Fruit fly (Drosophila melanogaster) S2 (cell line): Measurements from ENCODE around the gene CG34307.

Experiments
- CG8478 ChIP-seq: fragments of >200 bp; optimal IDR thresholded peaks from 2 replicates; lab custom pipeline; 2018
- CTCF ChIP-seq, 2 experiments: fragments of >200 bp; optimal IDR thresholded peaks; 2 replicates each; lab custom pipeline; 2018

DNA sequence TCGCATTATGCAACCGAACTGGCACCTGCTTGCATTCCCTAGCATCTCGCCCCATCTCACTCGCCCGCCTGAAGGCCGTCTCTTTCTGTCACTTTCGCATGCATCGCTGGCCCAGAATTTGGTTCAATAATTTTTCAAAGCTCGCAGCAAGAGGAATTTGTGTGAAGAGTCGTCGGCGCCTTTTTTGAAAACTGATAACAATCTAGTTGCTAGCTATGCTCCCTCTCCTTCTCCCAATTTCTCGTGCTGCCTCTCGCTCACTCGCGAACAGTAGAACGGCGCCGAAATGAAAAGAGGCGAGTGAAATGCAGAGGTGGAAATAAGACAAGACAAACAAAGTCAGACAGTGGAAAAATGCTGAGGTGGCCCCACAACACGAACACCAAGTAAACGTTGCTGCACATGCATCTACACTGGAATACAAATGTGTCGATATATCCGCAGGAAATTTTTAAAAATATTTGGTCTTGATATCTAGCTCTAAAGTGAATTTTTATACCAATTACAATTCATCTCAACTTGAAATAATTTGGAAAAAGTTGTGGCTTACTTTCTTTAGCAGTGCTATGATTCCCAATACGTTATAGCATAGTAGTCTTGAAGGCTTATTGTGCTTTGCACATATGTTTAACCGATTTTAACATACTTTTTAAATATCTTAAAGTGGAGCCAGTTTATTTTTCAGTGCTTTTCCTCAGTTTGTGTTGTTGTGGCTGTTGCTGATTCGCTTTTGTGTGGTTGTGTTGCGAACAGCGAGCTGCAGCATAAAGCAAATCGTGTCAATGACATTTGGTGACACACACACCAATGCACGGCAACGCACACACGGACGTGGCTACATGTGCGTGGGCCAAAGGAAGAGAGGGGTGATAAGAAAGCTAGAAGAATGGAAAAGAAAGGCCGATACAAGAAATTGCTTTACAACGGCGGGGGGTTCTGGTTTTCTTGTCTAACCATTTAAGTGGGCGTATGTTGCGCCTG is 46.2 kb upstream of the CG34307 start:
- TF ChIP-seq CG8478: no peak
- no peak for TF ChIP-seq CTCF (optimal IDR thresholded peaks at IDR 0.05; lab: Kevin White, UChicago)
